Worm (Caenorhabditis elegans) whole organism, early embryonic: ENCODE measurements around the gene sri-78.

Source experiments
- B0310.2 ChIP-seq: sonication (generic microtip); optimal IDR thresholded peaks from 2 replicates; lab custom pipeline; 2016; ENCODE audit warnings: mild to moderate bottlenecking, missing genetic modification characterization, missing compliant biosample characterization
- F13C5.2 ChIP-seq: sonication (generic microtip); optimal IDR thresholded peaks from 2 replicates; lab custom pipeline; 2017; ENCODE audit warnings: mild to moderate bottlenecking, missing genetic modification characterization, inconsistent platforms, missing compliant biosample characterization
- aly-1 ChIP-seq: sonication (generic microtip); optimal IDR thresholded peaks from 2 replicates; lab custom pipeline; 2016; ENCODE audit warnings: missing genetic modification characterization, missing compliant biosample characterization
- ama-1 ChIP-seq: fragments of 150-350 bp; optimal IDR thresholded peaks from 2 replicates; lab custom pipeline; 2014
- ceh-13 ChIP-seq: fragments of 200-800 bp; sonication (Bioruptor generic); optimal IDR thresholded peaks from 2 replicates; lab custom pipeline; 2018; ENCODE audit warnings: mild to moderate bottlenecking, missing genetic modification characterization, missing compliant biosample characterization
- ceh-36 ChIP-seq: sonication (generic microtip); optimal IDR thresholded peaks from 2 replicates; lab custom pipeline; 2016; ENCODE audit warnings: missing genetic modification characterization, inconsistent platforms, missing compliant biosample characterization
- ets-7 ChIP-seq: sonication (generic microtip); optimal IDR thresholded peaks from 2 replicates; lab custom pipeline; 2016; ENCODE audit warnings: missing genotype, missing genetic modification characterization, missing compliant biosample characterization
- flt-1 ChIP-seq: fragments of 200-800 bp; sonication (Bioruptor generic); IDR thresholded peaks from 2 replicates; pipeline ENCODE4 v1.3.6; 2022; ENCODE audit warnings: missing genetic modification characterization, missing compliant biosample characterization
- hmbx-1 ChIP-seq: sonication (generic microtip); optimal IDR thresholded peaks from 2 replicates; lab custom pipeline; 2016; ENCODE audit warnings: mild to moderate bottlenecking, missing genetic modification characterization, missing compliant biosample characterization
- hmg-4 ChIP-seq: fragments of 200-800 bp; sonication (Bioruptor generic); optimal IDR thresholded peaks from 2 replicates; lab custom pipeline; 2018; ENCODE audit warnings: mild to moderate bottlenecking, missing genetic modification characterization, missing compliant biosample characterization
- hnd-1 ChIP-seq: sonication (generic microtip); optimal IDR thresholded peaks from 2 replicates; lab custom pipeline; 2016; ENCODE audit warnings: missing genetic modification characterization, missing compliant biosample characterization
- pes-1 ChIP-seq: fragments of 200-800 bp; sonication (Bioruptor generic); IDR thresholded peaks from 2 replicates; pipeline ENCODE4 v1.3.6; 2022; ENCODE audit warnings: missing genetic modification reagents, missing genetic modification characterization, missing compliant biosample characterization
- scrt-1 ChIP-seq: fragments of 200-800 bp; sonication (Bioruptor generic); IDR thresholded peaks from 2 replicates; pipeline ENCODE4 v1.3.6; 2022; ENCODE audit warnings: missing genetic modification characterization, missing compliant biosample characterization
- sea-1 ChIP-seq: fragments of 200-800 bp; sonication (Bioruptor generic); conservative IDR thresholded peaks from 2 replicates; pipeline ENCODE4 v1.3.6; 2022; ENCODE audit warnings: missing genetic modification characterization, missing compliant biosample characterization
- tbx-11 ChIP-seq: fragments of 200-800 bp; sonication (Bioruptor generic); IDR thresholded peaks from 2 replicates; pipeline ENCODE4 v1.3.6; 2022; ENCODE audit warnings: missing genetic modification characterization, missing compliant biosample characterization
- tbx-37 ChIP-seq: fragments of 200-800 bp; sonication (Bioruptor generic); conservative IDR thresholded peaks from 2 replicates; pipeline ENCODE4 v1.3.6; 2022; ENCODE audit warnings: missing genetic modification reagents, missing genetic modification characterization, missing compliant biosample characterization
- tra-4 ChIP-seq: sonication (generic microtip); optimal IDR thresholded peaks from 2 replicates; lab custom pipeline; 2017; ENCODE audit warnings: missing genetic modification characterization, missing compliant biosample characterization

Gene sri-78

DNA sequence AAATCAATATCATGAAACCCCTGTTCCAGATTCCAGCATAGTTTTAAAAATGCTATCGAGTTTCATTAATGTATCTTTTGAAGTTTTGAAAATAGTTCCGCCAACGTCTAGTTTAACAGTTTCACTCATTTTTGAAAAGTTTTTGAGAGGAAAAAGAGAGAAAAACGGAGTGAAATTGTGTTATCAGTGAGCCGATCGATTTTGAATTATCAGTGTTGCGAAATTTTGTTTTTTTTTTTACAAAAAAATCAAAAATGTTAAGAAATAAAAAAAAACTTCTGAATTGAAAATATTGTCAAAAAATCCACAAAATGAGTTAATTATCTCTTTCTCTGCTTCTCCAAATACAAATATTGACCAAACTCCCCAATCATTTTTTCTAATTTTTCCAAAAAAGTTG lies 37.7 kb downstream of the sri-78 start, which contains the start of gene ZC239.13:
Gene ZC239.13, minus strand, starts transcription at position 154 of the 400 bp plus-strand sequence.
- no peak for TF ChIP-seq tra-4 (tag; lab: Kevin White, UChicago)
- TF ChIP-seq tbx-11 = no peak
- TF ChIP-seq B0310.2 (tag; lab: Kevin White, UChicago) = no peak
- TF ChIP-seq aly-1 (tag; lab: Kevin White, UChicago) = no peak
- TF ChIP-seq scrt-1 (GFP tag; lab: Robert Waterston, UW) = no peak
- TF ChIP-seq tbx-37 (GFP tag; lab: Robert Waterston, UW) = no peak
- no peak for TF ChIP-seq ets-7 (tag; lab: Kevin White, UChicago)
- no peak for TF ChIP-seq hmbx-1
- no peak for TF ChIP-seq hnd-1

DNA sequence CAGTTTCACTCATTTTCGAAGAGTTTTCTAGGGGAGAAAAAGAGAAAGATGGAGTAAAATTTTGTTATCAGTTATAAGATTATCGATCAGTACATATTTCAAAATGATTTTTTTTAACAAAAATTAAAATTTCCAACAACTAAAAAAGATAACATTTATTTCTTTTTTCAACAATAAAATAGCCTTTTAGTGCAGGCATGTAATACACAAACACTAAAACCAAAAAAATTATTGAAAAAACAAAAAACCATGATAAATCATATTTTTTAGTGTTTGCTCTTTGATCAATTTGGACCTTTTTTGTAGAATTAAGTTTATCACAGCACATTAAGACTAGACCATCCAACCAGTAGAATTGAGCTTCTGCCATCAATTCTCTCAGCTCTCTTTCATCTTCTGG lies 39.7 kb downstream of the sri-78 start, which contains the start of gene ZC239.15:
Gene ZC239.15, minus strand, starts transcription at position 101 of the 400 bp plus-strand sequence.
- TF ChIP-seq ceh-13 (no peak), ama-1 (lab: Kevin White, UChicago) (no peak), scrt-1 (GFP tag; lab: Robert Waterston, UW) (no peak), flt-1 (GFP tag; lab: Robert Waterston, UW) (no peak), F13C5.2 (no peak), ets-7 (tag; lab: Kevin White, UChicago) (no peak), pes-1 (no peak), sea-1 (GFP tag; lab: Robert Waterston, UW) (no peak), B0310.2 (tag; lab: Kevin White, UChicago) (no peak), tra-4 (tag; lab: Kevin White, UChicago) (no peak), tbx-11 (no peak), aly-1 (tag; lab: Kevin White, UChicago) (no peak), hmbx-1 (no peak), tbx-37 (GFP tag; lab: Robert Waterston, UW) (no peak), hmg-4 (GFP tag; lab: Kevin White, UChicago) (no peak), hnd-1 (no peak), ceh-36 (no peak)

DNA sequence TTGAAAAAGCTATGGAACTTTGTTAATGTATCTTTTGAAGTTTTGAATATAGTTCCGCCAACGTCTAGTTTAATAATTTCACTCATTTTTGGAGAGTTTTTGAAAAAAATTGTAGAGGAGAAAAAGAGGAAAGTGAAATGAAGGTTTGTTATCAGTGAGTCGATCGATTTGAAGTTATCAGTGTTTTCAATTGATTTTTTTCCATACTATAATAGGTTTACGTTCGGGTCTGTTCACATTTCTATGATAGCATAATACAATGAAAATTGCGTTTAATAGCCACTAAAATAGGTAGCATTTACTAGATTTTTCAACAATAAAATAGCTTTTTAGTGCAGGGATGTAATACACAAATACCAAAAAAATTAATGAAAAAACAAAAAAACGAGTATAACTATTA lies 40.2 kb downstream of the sri-78 start, which contains the start of gene ZC239.16:
Gene ZC239.16, minus strand, starts transcription at position 120 of the 400 bp plus-strand sequence.
- TF ChIP-seq aly-1 (tag; lab: Kevin White, UChicago) (no peak), hmg-4 (GFP tag; lab: Kevin White, UChicago) (no peak), hnd-1 (no peak), ama-1 (lab: Kevin White, UChicago) (no peak), hmbx-1 (no peak)

DNA sequence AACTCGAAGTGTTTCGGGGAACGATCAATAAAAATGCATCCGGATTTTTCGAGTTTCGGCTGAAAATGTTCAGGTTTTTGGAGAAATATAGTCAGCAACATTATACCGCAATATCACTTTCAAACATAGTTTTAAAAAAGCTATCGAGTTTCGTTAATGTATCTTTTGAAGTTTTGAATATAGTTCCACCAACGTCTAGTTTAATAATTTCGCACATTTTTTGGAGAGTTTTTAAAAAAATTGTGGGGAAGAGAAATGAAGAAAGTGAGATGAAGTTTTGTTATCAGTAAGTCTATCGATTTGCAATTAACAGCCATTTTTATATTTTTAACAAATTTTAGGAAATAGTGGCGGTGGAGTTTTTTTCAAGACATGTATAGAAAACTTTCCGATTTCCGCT lies 40.8 kb downstream of the sri-78 start, which contains the start of gene ZC239.17:
Gene ZC239.17, minus strand, starts transcription at position 101 of the 400 bp plus-strand sequence.
- TF ChIP-seq F13C5.2 = no peak
- TF ChIP-seq ama-1 (lab: Kevin White, UChicago) = no peak
- TF ChIP-seq tra-4 (tag; lab: Kevin White, UChicago) = no peak
- no peak for TF ChIP-seq sea-1 (GFP tag; lab: Robert Waterston, UW)
- no peak for TF ChIP-seq tbx-37 (GFP tag; lab: Robert Waterston, UW)
- TF ChIP-seq aly-1 (tag; lab: Kevin White, UChicago) = no peak
- TF ChIP-seq hmg-4 (GFP tag; lab: Kevin White, UChicago) = no peak
- TF ChIP-seq flt-1 (GFP tag; lab: Robert Waterston, UW) = no peak
- no peak for TF ChIP-seq hnd-1
- no peak for TF ChIP-seq ceh-13
- TF ChIP-seq tbx-11 = no peak
- TF ChIP-seq scrt-1 (GFP tag; lab: Robert Waterston, UW) = no peak
- no peak for TF ChIP-seq B0310.2 (tag; lab: Kevin White, UChicago)

- TF ChIP-seq hmg-4 (GFP tag; lab: Kevin White, UChicago) = no peak
- TF ChIP-seq F13C5.2 = no peak
- TF ChIP-seq pes-1 = no peak
- no peak for TF ChIP-seq tra-4 (tag; lab: Kevin White, UChicago)
- TF ChIP-seq sea-1 (GFP tag; lab: Robert Waterston, UW) = no peak
- no peak for TF ChIP-seq ama-1 (lab: Kevin White, UChicago)
- no peak for TF ChIP-seq aly-1 (tag; lab: Kevin White, UChicago)
- TF ChIP-seq ets-7 (tag; lab: Kevin White, UChicago) = no peak
- TF ChIP-seq ceh-13 = no peak
- no peak for TF ChIP-seq tbx-37 (GFP tag; lab: Robert Waterston, UW)
- TF ChIP-seq hnd-1 = no peak
- TF ChIP-seq ceh-36 = no peak
- TF ChIP-seq hmbx-1 = no peak
- TF ChIP-seq scrt-1 (GFP tag; lab: Robert Waterston, UW) = no peak
- TF ChIP-seq B0310.2 (tag; lab: Kevin White, UChicago) = no peak
- no peak for TF ChIP-seq flt-1 (GFP tag; lab: Robert Waterston, UW)
Measured at ce11 chrII:3230422-3230821, 45.5 kb downstream of the sri-78 start, which contains the start of gene srh-297. Gene srh-297, minus strand, starts transcription at chrII:3230522.

ce11 chrII:3234725-3235124 lies 49.8 kb downstream of the sri-78 start, which contains the start of gene C17F4.8:
Gene C17F4.8, minus strand, starts transcription at chrII:3234825.
- TF ChIP-seq ets-7 (tag; lab: Kevin White, UChicago) (no peak), scrt-1 (GFP tag; lab: Robert Waterston, UW) (no peak), ceh-13 (no peak), hmg-4 (GFP tag; lab: Kevin White, UChicago) (no peak), F13C5.2 (no peak), hmbx-1 (no peak), flt-1 (GFP tag; lab: Robert Waterston, UW) (no peak), sea-1 (GFP tag; lab: Robert Waterston, UW) (no peak), tra-4 (tag; lab: Kevin White, UChicago) (no peak), B0310.2 (tag; lab: Kevin White, UChicago) (no peak), aly-1 (tag; lab: Kevin White, UChicago) (no peak), ama-1 (lab: Kevin White, UChicago) (no peak)
